Fruit fly (Drosophila melanogaster) whole organism, embryonic: ENCODE data around the gene GABA-B-R3.
A peak's percentile ranks its signal among the peaks of the same experiment; 100 is the strongest.

Experiments
- Bteb2 ChIP-seq: fragments of 200-800 bp; sonication (Bioruptor generic); optimal IDR thresholded peaks from 2 replicates; lab custom pipeline; 2016; ENCODE audit warnings: missing biosample characterization, missing genetic modification characterization
- CG10209 ChIP-seq: fragments of 200-800 bp; sonication (Bioruptor generic); optimal IDR thresholded peaks from 3 replicates; lab custom pipeline; 2017; ENCODE audit warnings: missing biosample characterization, mild to moderate bottlenecking, missing genetic modification characterization, missing genetic modification reagents
- CG10274 ChIP-seq: fragments of 200-800 bp; sonication (Bioruptor generic); optimal IDR thresholded peaks from 3 replicates; lab custom pipeline; 2017; ENCODE audit warnings: missing biosample characterization, mild to moderate bottlenecking, missing genetic modification characterization
- CG10654 ChIP-seq: fragments of 200-800 bp; sonication (Bioruptor generic); optimal IDR thresholded peaks from 2 replicates; lab custom pipeline; 2016; ENCODE audit warnings: missing biosample characterization, missing genetic modification characterization
- CG11456 ChIP-seq: fragments of 200-800 bp; sonication (Bioruptor generic); IDR thresholded peaks from 3 replicates; pipeline ENCODE4 v1.3.6; 2022; ENCODE audit warnings: missing biosample characterization, missing genetic modification characterization
- CG11696 ChIP-seq: fragments of 200-800 bp; sonication (Bioruptor generic); IDR thresholded peaks from 2 replicates; pipeline ENCODE4 v1.3.6; 2022; ENCODE audit warnings: missing biosample characterization, missing genetic modification characterization
- CG12104 ChIP-seq: fragments of 200-800 bp; sonication (Bioruptor generic); optimal IDR thresholded peaks from 3 replicates; lab custom pipeline; 2016; ENCODE audit warnings: missing biosample characterization, missing genetic modification characterization
- CG13424 ChIP-seq: fragments of 200-800 bp; sonication (Bioruptor generic); optimal IDR thresholded peaks from 2 replicates; lab custom pipeline; 2019; ENCODE audit warnings: missing biosample characterization, mild to moderate bottlenecking, missing genetic modification characterization, moderate library complexity
- CG14014 ChIP-seq: fragments of 200-800 bp; sonication (Bioruptor generic); IDR thresholded peaks from 2 replicates; pipeline ENCODE4 v1.3.6; 2022; ENCODE audit warnings: missing biosample characterization, missing genetic modification characterization
- CG17328 ChIP-seq: fragments of 200-800 bp; sonication (Bioruptor generic); IDR thresholded peaks from 2 replicates; pipeline ENCODE4 v1.3.6; 2022; ENCODE audit warnings: missing biosample characterization, missing genetic modification characterization
- CG30431 ChIP-seq: fragments of 200-800 bp; sonication (Bioruptor generic); optimal IDR thresholded peaks from 2 replicates; lab custom pipeline; 2017; ENCODE audit warnings: missing biosample characterization, missing genetic modification characterization
- CG32772 ChIP-seq: fragments of 200-800 bp; sonication (Bioruptor generic); IDR thresholded peaks from 2 replicates; pipeline ENCODE4 v1.3.6; 2022; ENCODE audit warnings: missing biosample characterization, missing genetic modification characterization
- CG3726 ChIP-seq: fragments of 200-800 bp; sonication (Bioruptor generic); IDR thresholded peaks from 3 replicates; pipeline ENCODE4, ENCODE4 v1.3.6; 2022; ENCODE audit warnings: missing biosample characterization, missing genetic modification characterization
- CG4328 ChIP-seq: fragments of 200-800 bp; sonication (Bioruptor generic); optimal IDR thresholded peaks from 3 replicates; lab custom pipeline; 2017; ENCODE audit warnings: missing biosample characterization, missing genetic modification reagents, missing genetic modification characterization
- CG5245 ChIP-seq: fragments of 200-800 bp; sonication (Bioruptor generic); optimal IDR thresholded peaks from 3 replicates; lab custom pipeline; 2016; ENCODE audit warnings: missing biosample characterization, missing genetic modification characterization
- CG6654 ChIP-seq: fragments of 200-800 bp; sonication (Bioruptor generic); optimal IDR thresholded peaks from 2 replicates; lab custom pipeline; 2017; ENCODE audit warnings: missing biosample characterization, mild to moderate bottlenecking, missing genetic modification characterization
- CG6813 ChIP-seq: fragments of 200-800 bp; sonication (Bioruptor generic); optimal IDR thresholded peaks from 2 replicates; lab custom pipeline; 2017; ENCODE audit warnings: missing biosample characterization, missing genetic modification characterization, mild to moderate bottlenecking, moderate library complexity, missing genetic modification reagents
- CG8281 ChIP-seq: fragments of 200-800 bp; sonication (Bioruptor generic); optimal IDR thresholded peaks from 2 replicates; lab custom pipeline; 2018; ENCODE audit warnings: missing biosample characterization, mild to moderate bottlenecking, missing genetic modification characterization, moderate library complexity
- CG8359 ChIP-seq: fragments of 200-800 bp; sonication (Bioruptor generic); optimal IDR thresholded peaks from 2 replicates; lab custom pipeline; 2017; ENCODE audit warnings: missing biosample characterization, mild to moderate bottlenecking, missing genetic modification characterization, borderline replicate concordance
- CG8388 ChIP-seq: fragments of 200-800 bp; sonication (Bioruptor generic); optimal IDR thresholded peaks from 2 replicates; lab custom pipeline; 2019; ENCODE audit warnings: missing biosample characterization, mild to moderate bottlenecking, missing genetic modification characterization, moderate library complexity
- CG9797 ChIP-seq: fragments of 200-800 bp; sonication (Bioruptor generic); optimal IDR thresholded peaks from 3 replicates; lab custom pipeline; 2018; ENCODE audit warnings: missing biosample characterization, mild to moderate bottlenecking, missing genetic modification characterization
- Dref ChIP-seq: fragments of 200-800 bp; sonication (Bioruptor generic); IDR thresholded peaks from 2 replicates; pipeline ENCODE4 v1.3.6; 2022; ENCODE audit warnings: missing biosample characterization, missing genetic modification characterization
- Elba2 ChIP-seq: fragments of 200-800 bp; sonication (Bioruptor generic); optimal IDR thresholded peaks from 3 replicates; lab custom pipeline; 2016; ENCODE audit warnings: missing biosample characterization, missing genetic modification characterization
- Gsc ChIP-seq: fragments of 200-800 bp; sonication (Bioruptor generic); IDR thresholded peaks from 2 replicates; pipeline ENCODE4 v1.3.6; 2022; ENCODE audit warnings: missing biosample characterization, missing genetic modification characterization
- HLH3B ChIP-seq: fragments of 200-800 bp; sonication (Bioruptor generic); IDR thresholded peaks from 2 replicates; pipeline ENCODE4 v1.3.6; 2022; ENCODE audit warnings: missing biosample characterization, missing genetic modification characterization
- Lhr ChIP-seq: fragments of 200-800 bp; sonication (Bioruptor generic); optimal IDR thresholded peaks from 3 replicates; lab custom pipeline; 2017; ENCODE audit warnings: mild to moderate bottlenecking, missing biosample characterization, missing genetic modification reagents, missing genetic modification characterization
- Lim3 ChIP-seq: fragments of 200-800 bp; sonication (Bioruptor generic); IDR thresholded peaks from 2 replicates; pipeline ENCODE4 v1.3.6; 2022; ENCODE audit warnings: missing biosample characterization, missing genetic modification characterization
- NC2β ChIP-seq: fragments of 200-800 bp; sonication (Bioruptor generic); optimal IDR thresholded peaks from 2 replicates; lab custom pipeline; 2016; ENCODE audit warnings: missing biosample characterization, missing genetic modification characterization
- NFAT ChIP-seq: fragments of 200-800 bp; sonication (Bioruptor generic); IDR thresholded peaks from 2 replicates; pipeline ENCODE4 v1.3.6; 2022; ENCODE audit warnings: missing biosample characterization, missing genetic modification characterization
- Pdp1 ChIP-seq, 2 experiments: fragments of 200-800 bp; sonication (Bioruptor generic); optimal IDR thresholded peaks; 3 replicates each; lab custom pipeline; 2016; ENCODE audit warnings: missing biosample characterization in 2 of 2, missing genetic modification characterization in 2 of 2, mild to moderate bottlenecking in 1 of 2, moderate library complexity in 1 of 2
- Ravus ChIP-seq: fragments of 200-800 bp; sonication (Bioruptor generic); IDR thresholded peaks from 2 replicates; pipeline ENCODE4 v1.3.6; 2022; ENCODE audit warnings: missing biosample characterization, missing genetic modification characterization
- Stat92E ChIP-seq, 3 experiments: fragments of >200 bp in 2 of 3; fragments of 200-800 bp in 1 of 3; sonication (Bioruptor generic) in 1 of 3; optimal IDR thresholded peaks; 2 replicates each; lab custom pipeline; 2017 to 2019; ENCODE audit warnings: missing biosample characterization in 3 of 3, missing genetic modification characterization in 3 of 3, mild to moderate bottlenecking in 1 of 3, moderate library complexity in 1 of 3
- Xrp1 ChIP-seq: fragments of 200-800 bp; sonication (Bioruptor generic); IDR thresholded peaks from 2 replicates; pipeline ENCODE4 v1.3.6; 2022; ENCODE audit warnings: missing biosample characterization, missing genetic modification characterization
- amos ChIP-seq: fragments of 200-800 bp; sonication (Bioruptor generic); IDR thresholded peaks from 2 replicates; pipeline ENCODE4 v1.3.6; 2022; ENCODE audit warnings: missing biosample characterization, missing genetic modification characterization; ENCODE audit not compliant: partially characterized antibody
- cad ChIP-seq: fragments of >200 bp; optimal IDR thresholded peaks from 2 replicates; lab custom pipeline; 2017; ENCODE audit warnings: missing biosample characterization, missing genetic modification characterization
- chn ChIP-seq: fragments of 200-800 bp; sonication (Bioruptor generic); optimal IDR thresholded peaks from 2 replicates; lab custom pipeline; 2016; ENCODE audit warnings: missing biosample characterization, missing genetic modification characterization
- corto ChIP-seq: fragments of 200-800 bp; sonication (Bioruptor generic); optimal IDR thresholded peaks from 2 replicates; lab custom pipeline; 2016; ENCODE audit warnings: missing biosample characterization, mild to moderate bottlenecking, missing genetic modification characterization, moderate library complexity
- croc ChIP-seq: fragments of 200-800 bp; sonication (Bioruptor generic); conservative IDR thresholded peaks from 3 replicates; pipeline ENCODE4 v1.3.6; 2022; ENCODE audit warnings: missing biosample characterization, missing genetic modification characterization
- ems ChIP-seq: fragments of 200-800 bp; sonication (Bioruptor generic); optimal IDR thresholded peaks from 3 replicates; lab custom pipeline; 2016; ENCODE audit warnings: missing biosample characterization, missing genetic modification characterization
- exex ChIP-seq: fragments of 200-800 bp; sonication (Bioruptor generic); optimal IDR thresholded peaks from 4 replicates; lab custom pipeline; 2018; ENCODE audit warnings: missing biosample characterization, mild to moderate bottlenecking, missing genetic modification characterization, moderate library complexity
- fd3F ChIP-seq: fragments of 200-800 bp; sonication (Bioruptor generic); optimal IDR thresholded peaks from 2 replicates; lab custom pipeline; 2018; ENCODE audit warnings: missing biosample characterization, mild to moderate bottlenecking, missing genetic modification characterization, moderate library complexity
- her ChIP-seq: fragments of 200-800 bp; sonication (Bioruptor generic); optimal IDR thresholded peaks from 2 replicates; lab custom pipeline; 2016; ENCODE audit warnings: missing biosample characterization, missing genetic modification characterization
- lab ChIP-seq: fragments of 200-800 bp; sonication (Bioruptor generic); optimal IDR thresholded peaks from 3 replicates; lab custom pipeline; 2017; ENCODE audit warnings: missing biosample characterization, missing genetic modification characterization, mild to moderate bottlenecking, moderate library complexity, missing genetic modification reagents
- luna ChIP-seq: fragments of 200-800 bp; sonication (Bioruptor generic); optimal IDR thresholded peaks from 2 replicates; lab custom pipeline; 2016; ENCODE audit warnings: missing biosample characterization, missing genetic modification characterization
- mld ChIP-seq: fragments of 200-800 bp; sonication (Bioruptor generic); IDR thresholded peaks from 3 replicates; pipeline ENCODE4 v1.3.6; 2022; ENCODE audit warnings: missing biosample characterization, missing genetic modification characterization; ENCODE audit not compliant: partially characterized antibody
- onecut ChIP-seq: fragments of 200-800 bp; sonication (Bioruptor generic); IDR thresholded peaks from 2 replicates; pipeline ENCODE4 v1.3.6; 2022; ENCODE audit warnings: missing biosample characterization, missing genetic modification characterization
- peb ChIP-seq: fragments of 200-800 bp; sonication (Bioruptor generic); IDR thresholded peaks from 2 replicates; pipeline ENCODE4 v1.3.6; 2022; ENCODE audit warnings: missing biosample characterization, missing genetic modification characterization
- pum ChIP-seq: fragments of 200-800 bp; sonication (Bioruptor generic); optimal IDR thresholded peaks from 2 replicates; lab custom pipeline; 2016; ENCODE audit warnings: missing biosample characterization, missing genetic modification characterization
- sr ChIP-seq: fragments of 200-800 bp; sonication (Bioruptor generic); IDR thresholded peaks from 3 replicates; pipeline ENCODE4 v1.3.6; 2022; ENCODE audit warnings: missing biosample characterization, missing genetic modification characterization
- ssp ChIP-seq: fragments of 200-800 bp; sonication (Bioruptor generic); IDR thresholded peaks from 2 replicates; pipeline ENCODE4 v1.3.6; 2022; ENCODE audit warnings: missing biosample characterization, missing genetic modification characterization
- twi ChIP-seq: fragments of 200-800 bp; optimal IDR thresholded peaks from 2 replicates; lab custom pipeline; 2019; ENCODE audit warnings: missing biosample characterization, mild to moderate bottlenecking, missing genetic modification characterization, moderate library complexity

Gene GABA-B-R3

DNA sequence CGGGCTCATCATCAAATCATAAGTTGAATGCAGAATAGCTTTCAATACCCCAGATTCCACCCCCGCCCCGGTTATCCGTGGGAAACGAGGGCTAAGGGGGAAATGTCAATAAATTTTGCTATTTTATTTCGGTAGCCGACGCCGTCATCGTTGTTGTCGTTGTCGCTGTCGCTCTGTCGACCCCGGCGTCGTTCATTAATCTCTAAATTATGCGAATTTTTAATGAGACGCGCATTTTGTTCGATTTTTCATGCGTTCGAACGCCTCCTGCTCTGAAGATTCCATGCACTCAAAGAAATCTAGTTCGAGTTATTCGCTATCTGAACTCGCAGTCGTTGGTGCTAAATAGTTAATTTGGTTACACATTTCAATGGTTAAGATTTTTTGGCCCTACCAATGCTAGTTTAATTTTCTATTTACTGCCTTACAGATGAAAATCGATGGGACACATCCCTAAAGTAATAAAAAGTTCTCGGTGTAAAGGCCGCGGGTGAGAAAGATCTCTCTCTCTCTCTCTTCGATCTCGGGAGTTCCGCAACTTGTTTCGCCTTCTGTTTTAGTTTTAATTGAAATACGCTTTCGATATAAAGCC lies 31.4 kb upstream of the GABA-B-R3 start (continued):
- TF ChIP-seq Gsc (GFP tag; lab: Robert Waterston, UW) = no peak
- TF ChIP-seq CG12104 (GFP tag; lab: Kevin White, UChicago) = no peak
- no peak for TF ChIP-seq exex (tag; lab: Kevin White, UChicago)
- TF ChIP-seq Bteb2 (GFP tag; lab: Kevin White, UChicago) = no peak
- no peak for TF ChIP-seq CG14014 (GFP tag; lab: Robert Waterston, UW)
- no peak for TF ChIP-seq ems
- TF ChIP-seq Pdp1 (GFP tag; optimal IDR thresholded peaks at IDR 0.05; lab: Kevin White, UChicago) = no peak
- no peak for TF ChIP-seq CG11696
- no peak for TF ChIP-seq fd3F (GFP tag; lab: Kevin White, UChicago)
- no peak for TF ChIP-seq her
- TF ChIP-seq ssp = no peak
- no peak for TF ChIP-seq mld (GFP tag; lab: Robert Waterston, UW)
- TF ChIP-seq NFAT (GFP tag; lab: Robert Waterston, UW) = no peak
- TF ChIP-seq twi (tag; lab: Kevin White, UChicago) = no peak
- TF ChIP-seq CG13424 = no peak
- no peak for TF ChIP-seq CG10274
- no peak for TF ChIP-seq CG8388 (GFP tag; lab: Kevin White, UChicago)
- no peak for TF ChIP-seq luna
- 0 out of 2 replicates have a peak, but pooled peaks have one; percentile 21 for TF ChIP-seq HLH3B (GFP tag; lab: Robert Waterston, UW)
- no peak for TF ChIP-seq Lim3 (GFP tag; lab: Robert Waterston, UW)
- no peak for TF ChIP-seq croc (GFP tag; lab: Robert Waterston, UW)
- no peak for TF ChIP-seq CG3726
- no peak for TF ChIP-seq CG10654
- no peak for TF ChIP-seq cad (GFP tag; lab: Kevin White, UChicago)
- TF ChIP-seq CG10209 (GFP tag; lab: Kevin White, UChicago) = no peak
- TF ChIP-seq NC2β (GFP tag; lab: Kevin White, UChicago) = no peak
- no peak for TF ChIP-seq CG4328
- TF ChIP-seq Stat92E (GFP tag; optimal IDR thresholded peaks at IDR 0.05; lab: Kevin White, UChicago) = no peak
- no peak for TF ChIP-seq CG30431 (GFP tag; lab: Kevin White, UChicago)
- peak; percentile 3 for TF ChIP-seq pum (GFP tag; lab: Kevin White, UChicago)
- no peak for TF ChIP-seq Dref (GFP tag; lab: Robert Waterston, UW)
- no peak for TF ChIP-seq sr
- no peak for TF ChIP-seq CG9797 (GFP tag; lab: Kevin White, UChicago)
- no peak for TF ChIP-seq CG6813 (GFP tag; lab: Kevin White, UChicago)
- no peak for TF ChIP-seq CG17328 (GFP tag; lab: Robert Waterston, UW)
- no peak for TF ChIP-seq amos (GFP tag; lab: Robert Waterston, UW)
- TF ChIP-seq CG6654 (GFP tag; lab: Kevin White, UChicago) = no peak
- TF ChIP-seq Lhr (GFP tag; lab: Kevin White, UChicago) = no peak
- no peak for TF ChIP-seq Xrp1 (GFP tag; lab: Robert Waterston, UW)
- TF ChIP-seq corto (GFP tag; lab: Kevin White, UChicago) = no peak
- no peak for TF ChIP-seq CG8281 (tag; lab: Kevin White, UChicago)
- no peak for TF ChIP-seq CG5245 (GFP tag; lab: Kevin White, UChicago)
- no peak for TF ChIP-seq Ravus (GFP tag; lab: Robert Waterston, UW)
- TF ChIP-seq CG11456 (GFP tag; lab: Robert Waterston, UW) = peak; percentile 50; the same call in 1 of the 3 replicates
- no peak for TF ChIP-seq peb (GFP tag; lab: Robert Waterston, UW)
- peak; percentile 33 for TF ChIP-seq lab (GFP tag; lab: Kevin White, UChicago)
- no peak for TF ChIP-seq Elba2 (GFP tag; lab: Kevin White, UChicago)
- TF ChIP-seq chn (GFP tag; lab: Kevin White, UChicago) = no peak
- no peak for TF ChIP-seq CG8359
- no peak for TF ChIP-seq onecut
- TF ChIP-seq CG32772 (GFP tag; lab: Robert Waterston, UW) = no peak
